Worm (Caenorhabditis elegans): Measurements from ENCODE around the gene gldi-9.

DNA sequence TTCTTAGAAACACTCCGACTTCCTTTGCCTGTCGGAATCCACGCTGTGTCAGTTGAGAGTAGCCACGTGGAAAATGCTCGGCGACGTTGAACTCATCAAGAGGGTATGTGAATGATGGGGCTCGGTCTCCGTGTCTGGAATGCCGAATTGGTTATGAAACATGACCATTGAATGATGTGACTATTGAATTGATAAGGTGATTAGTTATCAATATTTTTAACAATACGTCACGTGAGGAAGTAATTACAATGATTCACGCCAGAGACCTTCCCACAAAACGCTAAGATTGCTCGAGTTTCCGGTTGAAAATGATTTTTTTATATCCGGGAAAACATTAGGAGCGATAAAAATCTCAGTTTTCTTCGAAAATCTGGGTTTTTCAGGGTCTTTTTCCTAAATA lies 3.1 kb upstream of the gldi-9 start:
- TF ChIP-seq pag-3 (tag; optimal IDR thresholded peaks at IDR 0.05; ENCODE audit: borderline replicate concordance) (no peak), odd-2 (tag; optimal IDR thresholded peaks at IDR 0.05) (no peak), elt-2 (tag; optimal IDR thresholded peaks at IDR 0.05) (no peak), lim-6 (tag; optimal IDR thresholded peaks at IDR 0.05) (no peak), pqm-1 (tag; optimal IDR thresholded peaks at IDR 0.05) (no peak), lin-11 (tag; optimal IDR thresholded peaks at IDR 0.05) (no peak)

Measured in whole organism, late embryonic.